Worm (Caenorhabditis elegans): ENCODE measurements around the gene srx-54.

ce11 chrV:17001167-17001566, 26.1 kb downstream of the srx-54 start, which contains the start of gene sri-9:
- no peak for TF ChIP-seq lin-39 (tag; optimal IDR thresholded peaks at IDR 0.05)
- TF ChIP-seq aly-2 (tag; optimal IDR thresholded peaks at IDR 0.05) = no peak
- no peak for TF ChIP-seq nfya-1 (tag; optimal IDR thresholded peaks at IDR 0.05; ENCODE audit: insufficient read depth)
- no peak for TF ChIP-seq nhr-76 (tag; optimal IDR thresholded peaks at IDR 0.05)
- TF ChIP-seq ztf-4 (tag; optimal IDR thresholded peaks at IDR 0.05) = no peak
- no peak for TF ChIP-seq nhr-23 (tag; optimal IDR thresholded peaks at IDR 0.05)
- no peak for TF ChIP-seq fkh-10 (GFP tag; optimal IDR thresholded peaks at IDR 0.05)

Measured in whole organism, L3 larva.